Fruit fly (Drosophila melanogaster) whole organism, embryonic: ENCODE measurements around the gene CG4658.
A peak's percentile ranks its signal among the peaks of the same experiment; 100 is the strongest.

ENCODE experiments used
- Bgb ChIP-seq: fragments of 200-800 bp; sonication (Bioruptor generic); IDR thresholded peaks from 2 replicates; pipeline ENCODE4 v1.3.6; 2022; ENCODE audit warnings: missing biosample characterization, missing genetic modification characterization; ENCODE audit not compliant: partially characterized antibody
- CG1024 ChIP-seq: fragments of 200-800 bp; sonication (Bioruptor generic); IDR thresholded peaks from 2 replicates; pipeline ENCODE4 v1.3.6; 2022; ENCODE audit warnings: missing biosample characterization, missing genetic modification characterization
- CG12219 ChIP-seq: fragments of 200-800 bp; sonication (Bioruptor generic); optimal IDR thresholded peaks from 3 replicates; lab custom pipeline; 2018; ENCODE audit warnings: missing biosample characterization, mild to moderate bottlenecking, missing genetic modification characterization
- CG1233 ChIP-seq: fragments of 200-800 bp; sonication (Bioruptor generic); optimal IDR thresholded peaks from 4 replicates; lab custom pipeline; 2018; ENCODE audit warnings: missing biosample characterization, mild to moderate bottlenecking, missing genetic modification characterization
- CG12391 ChIP-seq: fragments of 200-800 bp; sonication (Bioruptor generic); optimal IDR thresholded peaks from 3 replicates; lab custom pipeline; 2018; ENCODE audit warnings: missing biosample characterization, mild to moderate bottlenecking, missing genetic modification characterization, moderate library complexity
- CG13287 ChIP-seq: fragments of 200-800 bp; sonication (Bioruptor generic); IDR thresholded peaks from 2 replicates; pipeline ENCODE4 v1.3.6; 2022; ENCODE audit warnings: missing biosample characterization, missing genetic modification characterization; ENCODE audit not compliant: partially characterized antibody
- CG15011 ChIP-seq: fragments of 200-800 bp; sonication (Bioruptor generic); optimal IDR thresholded peaks from 3 replicates; lab custom pipeline; 2018; ENCODE audit warnings: missing biosample characterization, mild to moderate bottlenecking, missing genetic modification characterization
- CG17186 ChIP-seq: fragments of 200-800 bp; sonication (Bioruptor generic); optimal IDR thresholded peaks from 3 replicates; lab custom pipeline; 2017; ENCODE audit warnings: missing biosample characterization, missing genetic modification reagents, missing genetic modification characterization
- CG17829 ChIP-seq: fragments of 200-800 bp; optimal IDR thresholded peaks from 2 replicates; lab custom pipeline; 2019; ENCODE audit warnings: missing biosample characterization, mild to moderate bottlenecking, missing genetic modification characterization, moderate library complexity
- CG18011 ChIP-seq: fragments of 200-800 bp; sonication (Bioruptor generic); optimal IDR thresholded peaks from 2 replicates; lab custom pipeline; 2017; ENCODE audit warnings: missing biosample characterization, missing genetic modification characterization, mild to moderate bottlenecking, moderate library complexity, missing genotype
- CG2129 ChIP-seq: fragments of 200-800 bp; sonication (Bioruptor generic); IDR thresholded peaks from 2 replicates; pipeline ENCODE4 v1.3.6; 2022; ENCODE audit warnings: missing biosample characterization, missing genetic modification characterization; ENCODE audit not compliant: partially characterized antibody
- CG42726 ChIP-seq: fragments of 200-800 bp; sonication (Bioruptor generic); IDR thresholded peaks from 2 replicates; pipeline ENCODE4 v1.3.6; 2022; ENCODE audit warnings: missing biosample characterization, missing genetic modification characterization; ENCODE audit not compliant: partially characterized antibody
- CG5245 ChIP-seq: fragments of 200-800 bp; sonication (Bioruptor generic); optimal IDR thresholded peaks from 3 replicates; lab custom pipeline; 2016; ENCODE audit warnings: missing biosample characterization, missing genetic modification characterization
- CG6175 ChIP-seq: fragments of 200-800 bp; sonication (Bioruptor generic); IDR thresholded peaks from 3 replicates; pipeline ENCODE4 v1.3.6; 2022; ENCODE audit warnings: missing biosample characterization, missing genetic modification characterization
- CG6272 ChIP-seq: fragments of 200-800 bp; sonication (Bioruptor generic); IDR thresholded peaks from 2 replicates; pipeline ENCODE4 v1.3.6; 2022; ENCODE audit warnings: missing biosample characterization, missing genetic modification characterization
- CG7271 ChIP-seq: fragments of 200-800 bp; sonication (Bioruptor generic); optimal IDR thresholded peaks from 2 replicates; lab custom pipeline; 2018; ENCODE audit warnings: missing biosample characterization, mild to moderate bottlenecking, missing genetic modification characterization, moderate library complexity
- CG7556 ChIP-seq: fragments of 200-800 bp; sonication (Bioruptor generic); optimal IDR thresholded peaks from 2 replicates; lab custom pipeline; 2017; ENCODE audit warnings: missing biosample characterization, mild to moderate bottlenecking, missing genetic modification characterization
- CG7745 ChIP-seq: fragments of 200-800 bp; sonication (Bioruptor generic); optimal IDR thresholded peaks from 2 replicates; lab custom pipeline; 2018; ENCODE audit warnings: missing biosample characterization, mild to moderate bottlenecking, missing genetic modification characterization, moderate library complexity
- CG7987 ChIP-seq: fragments of 200-800 bp; sonication (Bioruptor generic); optimal IDR thresholded peaks from 2 replicates; lab custom pipeline; 2018; ENCODE audit warnings: missing biosample characterization, mild to moderate bottlenecking, missing genetic modification characterization, moderate library complexity
- CG9817 ChIP-seq: fragments of 200-800 bp; sonication (Bioruptor generic); optimal IDR thresholded peaks from 2 replicates; lab custom pipeline; 2018; ENCODE audit warnings: missing biosample characterization, mild to moderate bottlenecking, missing genetic modification characterization, moderate library complexity
- D19B ChIP-seq: fragments of 200-800 bp; sonication (Bioruptor generic); optimal IDR thresholded peaks from 2 replicates; lab custom pipeline; 2017; ENCODE audit warnings: missing biosample characterization, mild to moderate bottlenecking, missing genetic modification characterization
- Hmx ChIP-seq: fragments of 200-800 bp; sonication (Bioruptor generic); optimal IDR thresholded peaks from 2 replicates; lab custom pipeline; 2016; ENCODE audit warnings: missing biosample characterization, missing genetic modification characterization
- Jarid2 ChIP-seq: fragments of 200-800 bp; sonication (Bioruptor generic); optimal IDR thresholded peaks from 3 replicates; lab custom pipeline; 2017; ENCODE audit warnings: mild to moderate bottlenecking, missing biosample characterization, missing genetic modification reagents, missing genetic modification characterization
- MTF-1 ChIP-seq: fragments of 200-800 bp; sonication (Bioruptor generic); optimal IDR thresholded peaks from 2 replicates; lab custom pipeline; 2018; ENCODE audit warnings: missing biosample characterization, mild to moderate bottlenecking, missing genetic modification characterization, borderline replicate concordance
- NC2α ChIP-seq: fragments of 200-800 bp; sonication (Bioruptor generic); optimal IDR thresholded peaks from 2 replicates; lab custom pipeline; 2016; ENCODE audit warnings: missing biosample characterization, missing genetic modification characterization
- Nf-YA ChIP-seq: fragments of 200-800 bp; sonication (Bioruptor generic); IDR thresholded peaks from 2 replicates; pipeline ENCODE4 v1.3.6; 2022; ENCODE audit warnings: missing biosample characterization, missing genetic modification characterization
- Ravus ChIP-seq: fragments of 200-800 bp; sonication (Bioruptor generic); IDR thresholded peaks from 2 replicates; pipeline ENCODE4 v1.3.6; 2022; ENCODE audit warnings: missing biosample characterization, missing genetic modification characterization
- Six4 ChIP-seq: fragments of 200-800 bp; sonication (Bioruptor generic); optimal IDR thresholded peaks from 2 replicates; lab custom pipeline; 2016; ENCODE audit warnings: missing biosample characterization, missing genetic modification characterization
- Usf ChIP-seq: fragments of 200-800 bp; sonication (Bioruptor generic); optimal IDR thresholded peaks from 2 replicates; lab custom pipeline; 2017; ENCODE audit warnings: missing genotype, missing biosample characterization, missing genetic modification characterization
- abd-A ChIP-seq: fragments of 200-800 bp; sonication (Bioruptor generic); optimal IDR thresholded peaks from 3 replicates; lab custom pipeline; 2019; ENCODE audit warnings: missing biosample characterization, mild to moderate bottlenecking, missing genetic modification characterization, moderate library complexity
- cg ChIP-seq: fragments of 200-800 bp; sonication (Bioruptor generic); optimal IDR thresholded peaks from 3 replicates; lab custom pipeline; 2019; ENCODE audit warnings: missing biosample characterization, mild to moderate bottlenecking, missing genetic modification characterization, moderate library complexity
- gsb ChIP-seq: fragments of 200-800 bp; sonication (Bioruptor generic); IDR thresholded peaks from 2 replicates; pipeline ENCODE4 v1.3.6; 2022; ENCODE audit warnings: missing biosample characterization, missing genetic modification characterization
- hb ChIP-seq: fragments of 200-800 bp; sonication (Bioruptor generic); IDR thresholded peaks from 3 replicates; pipeline ENCODE4 v1.3.6; 2022; ENCODE audit warnings: missing biosample characterization, missing genetic modification characterization; ENCODE audit not compliant: partially characterized antibody
- hkb ChIP-seq, 2 experiments: fragments of 200-800 bp in 1 of 2; fragments of >200 bp in 1 of 2; sonication (Bioruptor generic) in 1 of 2; IDR thresholded peaks in 1 of 2; optimal IDR thresholded peaks in 1 of 2; 2 replicates each; pipeline versions ENCODE4 v1.3.6 to Lab custom; 2017 to 2022; ENCODE audit warnings: missing biosample characterization in 1 of 2, missing genetic modification characterization in 1 of 2
- lmd ChIP-seq: fragments of 200-800 bp; sonication (Bioruptor generic); IDR thresholded peaks from 2 replicates; pipeline ENCODE4 v1.3.6; 2022; ENCODE audit warnings: missing biosample characterization, missing genetic modification characterization
- lola ChIP-seq, 3 experiments: fragments of >200 bp in 2 of 3; fragments of 200-800 bp in 1 of 3; sonication (Bioruptor generic) in 1 of 3; optimal IDR thresholded peaks; 2 replicates each; lab custom pipeline; 2017 to 2019; ENCODE audit warnings: missing biosample characterization in 3 of 3, missing genetic modification characterization in 3 of 3, mild to moderate bottlenecking in 1 of 3, moderate library complexity in 1 of 3
- mam ChIP-seq: fragments of 200-800 bp; sonication (Bioruptor generic); optimal IDR thresholded peaks from 3 replicates; lab custom pipeline; 2016; ENCODE audit warnings: missing biosample characterization, missing genetic modification characterization
- nom ChIP-seq: fragments of 200-800 bp; sonication (Bioruptor generic); optimal IDR thresholded peaks from 2 replicates; lab custom pipeline; 2017; ENCODE audit warnings: missing biosample characterization, missing genetic modification characterization, mild to moderate bottlenecking, moderate library complexity, missing genetic modification reagents
- otp ChIP-seq: fragments of 200-800 bp; sonication (Bioruptor generic); IDR thresholded peaks from 3 replicates; pipeline ENCODE4, ENCODE4 v1.3.6; 2022; ENCODE audit warnings: missing biosample characterization, missing genetic modification characterization
- p53 ChIP-seq: fragments of 200-800 bp; sonication (Bioruptor generic); optimal IDR thresholded peaks from 2 replicates; lab custom pipeline; 2016; ENCODE audit warnings: missing biosample characterization, missing genetic modification characterization
- pan ChIP-seq, 4 experiments: fragments of >200 bp in 3 of 4; fragments of 200-800 bp in 1 of 4; sonication (Bioruptor generic) in 1 of 4; optimal IDR thresholded peaks in 3 of 4; IDR thresholded peaks in 1 of 4; 2 replicates each; pipeline versions ENCODE4 v1.3.6 to Lab custom; 2017 to 2022; ENCODE audit warnings: missing biosample characterization in 2 of 4, missing genetic modification characterization in 2 of 4, mixed read lengths in 1 of 4
- pfk ChIP-seq: fragments of 200-800 bp; sonication (Bioruptor generic); optimal IDR thresholded peaks from 2 replicates; lab custom pipeline; 2018; ENCODE audit warnings: missing biosample characterization, mild to moderate bottlenecking, missing genetic modification characterization, moderate library complexity
- pho ChIP-seq: fragments of 200-800 bp; sonication (Bioruptor generic); optimal IDR thresholded peaks from 2 replicates; lab custom pipeline; 2016; ENCODE audit warnings: missing biosample characterization, missing genetic modification characterization
- rib ChIP-seq: fragments of 200-800 bp; sonication (Bioruptor generic); IDR thresholded peaks from 2 replicates; pipeline ENCODE4 v1.3.6; 2022; ENCODE audit warnings: missing biosample characterization, missing genetic modification characterization
- sens-2 ChIP-seq: fragments of 200-800 bp; sonication (Bioruptor generic); IDR thresholded peaks from 2 replicates; pipeline ENCODE4 v1.3.6; 2022; ENCODE audit warnings: missing biosample characterization, missing genetic modification characterization
- tio ChIP-seq: fragments of 200-800 bp; sonication (Bioruptor generic); optimal IDR thresholded peaks from 2 replicates; lab custom pipeline; 2017; ENCODE audit warnings: missing biosample characterization, missing genetic modification characterization, inconsistent platforms
- tll ChIP-seq, 2 experiments: fragments of 200-800 bp in 1 of 2; fragments of >200 bp in 1 of 2; sonication (Bioruptor generic) in 1 of 2; optimal IDR thresholded peaks; 2 replicates each; lab custom pipeline; 2017 to 2019; ENCODE audit warnings: missing biosample characterization in 2 of 2, missing genetic modification characterization in 2 of 2, mild to moderate bottlenecking in 1 of 2, moderate library complexity in 1 of 2
- toy ChIP-seq: fragments of 200-800 bp; sonication (Bioruptor generic); IDR thresholded peaks from 2 replicates; pipeline ENCODE4 v1.3.6; 2022; ENCODE audit warnings: missing biosample characterization, missing genetic modification characterization
- tup ChIP-seq: fragments of 200-800 bp; sonication (Bioruptor generic); optimal IDR thresholded peaks from 2 replicates; lab custom pipeline; 2016; ENCODE audit warnings: missing biosample characterization, mild to moderate bottlenecking, missing genetic modification characterization, moderate library complexity

The CG4658 gene

DNA sequence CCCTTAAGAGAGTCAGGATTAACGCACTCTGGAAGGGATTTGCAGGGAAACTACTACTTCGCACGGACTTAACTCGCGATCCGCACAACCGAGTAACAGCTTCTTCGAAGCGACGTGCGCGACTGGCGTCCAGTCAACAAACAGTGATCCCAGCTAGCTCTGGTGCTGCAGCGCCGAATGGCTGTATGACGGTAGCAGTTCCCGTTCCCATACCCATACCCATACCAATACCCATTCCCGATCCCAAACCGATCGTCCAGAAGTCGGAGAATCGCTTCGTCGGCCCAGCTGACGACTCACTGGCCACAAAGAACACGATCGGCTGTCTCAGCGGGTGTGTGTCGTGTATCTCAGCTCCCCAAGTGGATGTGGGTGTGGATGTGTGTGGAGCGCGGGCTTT is 9.7 kb upstream of the CG4658 start, which contains the start of gene CG5853 (continued):
- no peak for TF ChIP-seq D19B
- no peak for TF ChIP-seq abd-A
- TF ChIP-seq CG5245 (GFP tag; lab: Kevin White, UChicago): no peak
- peak; percentile 53; the same call in 1 of the 3 replicates for TF ChIP-seq CG6175 (GFP tag; lab: Robert Waterston, UW)
- TF ChIP-seq pfk: no peak
- TF ChIP-seq CG12391 (tag; lab: Kevin White, UChicago): no peak
- peak; percentile 40 for TF ChIP-seq Jarid2 (GFP tag; lab: Kevin White, UChicago)
- TF ChIP-seq CG42726 (GFP tag; lab: Robert Waterston, UW): no peak
- TF ChIP-seq pho: peak; percentile 7
- 0 out of 2 replicates have a peak, but pooled peaks have one; percentile 45 for TF ChIP-seq rib
- no peak for TF ChIP-seq CG1233
- no peak for TF ChIP-seq Six4 (GFP tag; lab: Kevin White, UChicago)
- TF ChIP-seq CG7987: no peak
- no peak for TF ChIP-seq hb (GFP tag; lab: Robert Waterston, UW)
- no peak for TF ChIP-seq CG9817 (tag; lab: Kevin White, UChicago)
- TF ChIP-seq hkb (optimal IDR thresholded peaks at IDR 0.05; lab: Kevin White, UChicago): no peak
- no peak for TF ChIP-seq hkb (GFP tag; IDR thresholded peaks at IDR 0.05; lab: Robert Waterston, UW)
- TF ChIP-seq MTF-1: no peak
- no peak for TF ChIP-seq tup
- TF ChIP-seq tll (GFP tag; optimal IDR thresholded peaks at IDR 0.05; lab: Kevin White, UChicago): no peak
- no peak for TF ChIP-seq toy
- no peak for TF ChIP-seq mam (GFP tag; lab: Kevin White, UChicago)
- no peak for TF ChIP-seq otp (GFP tag; lab: Robert Waterston, UW)
- TF ChIP-seq CG7556: no peak
- no peak for TF ChIP-seq Usf (GFP tag; lab: Kevin White, UChicago)
- TF ChIP-seq tio (GFP tag; lab: Kevin White, UChicago): no peak
- no peak; the same call in 1 of the 2 replicates for TF ChIP-seq Bgb
- TF ChIP-seq gsb (GFP tag; lab: Robert Waterston, UW): no peak
- TF ChIP-seq CG15011 (GFP tag; lab: Kevin White, UChicago): no peak
- TF ChIP-seq p53: no peak
- TF ChIP-seq Ravus: no peak
- TF ChIP-seq CG6272 (GFP tag; lab: Robert Waterston, UW): no peak
- peak; percentile 39 for TF ChIP-seq cg (GFP tag; lab: Kevin White, UChicago)
- peak; percentile 12; the same call in 1 of the 2 replicates for TF ChIP-seq CG13287
- no peak for TF ChIP-seq CG7271 (tag; lab: Kevin White, UChicago)
- TF ChIP-seq Nf-YA (GFP tag; lab: Robert Waterston, UW): no peak
- no peak for TF ChIP-seq pan (optimal IDR thresholded peaks at IDR 0.05; lab: Kevin White, UChicago)
- no peak for TF ChIP-seq pan (GFP tag; optimal IDR thresholded peaks at IDR 0.05 in 1 of 2, IDR thresholded peaks at IDR 0.05 in 1 of 2)
- TF ChIP-seq nom: peak; percentile 74
- TF ChIP-seq lola (GFP tag; optimal IDR thresholded peaks at IDR 0.05; lab: Kevin White, UChicago): no peak
- TF ChIP-seq CG17829 (tag; lab: Kevin White, UChicago): no peak
- TF ChIP-seq Hmx (GFP tag; lab: Kevin White, UChicago): no peak
- TF ChIP-seq CG12219: no peak
- no peak for TF ChIP-seq NC2α (GFP tag; lab: Kevin White, UChicago)
- TF ChIP-seq CG2129 (GFP tag; lab: Robert Waterston, UW): no peak
- TF ChIP-seq CG1024: no peak
- TF ChIP-seq sens-2: no peak
- TF ChIP-seq lmd (GFP tag; lab: Robert Waterston, UW): no peak
- TF ChIP-seq CG18011 (GFP tag; lab: Kevin White, UChicago): no peak
- no peak for TF ChIP-seq CG17186 (GFP tag; lab: Kevin White, UChicago)
- TF ChIP-seq CG7745 (tag; lab: Kevin White, UChicago): no peak
